Fruit fly (Drosophila melanogaster) whole organism, embryonic: ENCODE measurements around the gene ppk30.
A peak's percentile ranks its signal among the peaks of the same experiment; 100 is the strongest.

Source experiments
- Antp ChIP-seq: fragments of 200-800 bp; sonication (Bioruptor generic); optimal IDR thresholded peaks from 3 replicates; lab custom pipeline; 2016; ENCODE audit warnings: missing biosample characterization, missing genetic modification characterization
- Atf-2 ChIP-seq: fragments of 200-800 bp; sonication (Bioruptor generic); optimal IDR thresholded peaks from 2 replicates; lab custom pipeline; 2016; ENCODE audit warnings: missing biosample characterization, missing genetic modification characterization
- B-H1 ChIP-seq: fragments of 200-800 bp; sonication (Bioruptor generic); IDR thresholded peaks from 3 replicates; pipeline ENCODE4 v1.3.6; 2022; ENCODE audit warnings: missing biosample characterization, missing genetic modification characterization
- B-H2 ChIP-seq: fragments of 200-800 bp; sonication (Bioruptor generic); optimal IDR thresholded peaks from 2 replicates; lab custom pipeline; 2018; ENCODE audit warnings: missing biosample characterization, mild to moderate bottlenecking, missing genetic modification characterization
- CG10267 ChIP-seq: fragments of 200-800 bp; sonication (Bioruptor generic); optimal IDR thresholded peaks from 2 replicates; lab custom pipeline; 2018; ENCODE audit warnings: missing biosample characterization, mild to moderate bottlenecking, missing genetic modification characterization, moderate library complexity
- CG10543 ChIP-seq: fragments of 200-800 bp; sonication (Bioruptor generic); optimal IDR thresholded peaks from 3 replicates; lab custom pipeline; 2017; ENCODE audit warnings: missing biosample characterization, mild to moderate bottlenecking, missing genetic modification characterization, moderate library complexity
- CG10565 ChIP-seq: fragments of 200-800 bp; sonication (Bioruptor generic); optimal IDR thresholded peaks from 3 replicates; lab custom pipeline; 2016; ENCODE audit warnings: missing biosample characterization, mild to moderate bottlenecking, missing genetic modification characterization
- CG12104 ChIP-seq: fragments of 200-800 bp; sonication (Bioruptor generic); optimal IDR thresholded peaks from 3 replicates; lab custom pipeline; 2016; ENCODE audit warnings: missing biosample characterization, missing genetic modification characterization
- CG12219 ChIP-seq: fragments of 200-800 bp; sonication (Bioruptor generic); optimal IDR thresholded peaks from 3 replicates; lab custom pipeline; 2018; ENCODE audit warnings: missing biosample characterization, mild to moderate bottlenecking, missing genetic modification characterization
- CG12744 ChIP-seq: fragments of 200-800 bp; sonication (Bioruptor generic); optimal IDR thresholded peaks from 2 replicates; lab custom pipeline; 2016; ENCODE audit warnings: missing biosample characterization, missing genetic modification characterization
- CG17359 ChIP-seq: fragments of 200-800 bp; sonication (Bioruptor generic); optimal IDR thresholded peaks from 3 replicates; lab custom pipeline; 2018; ENCODE audit warnings: missing biosample characterization, mild to moderate bottlenecking, missing genetic modification characterization, moderate library complexity
- CG1832 ChIP-seq: fragments of 200-800 bp; sonication (Bioruptor generic); optimal IDR thresholded peaks from 2 replicates; lab custom pipeline; 2017; ENCODE audit warnings: missing biosample characterization, mild to moderate bottlenecking, missing genetic modification characterization, inconsistent platforms
- CG30431 ChIP-seq: fragments of 200-800 bp; sonication (Bioruptor generic); optimal IDR thresholded peaks from 2 replicates; lab custom pipeline; 2017; ENCODE audit warnings: missing biosample characterization, missing genetic modification characterization
- CG42726 ChIP-seq: fragments of 200-800 bp; sonication (Bioruptor generic); IDR thresholded peaks from 2 replicates; pipeline ENCODE4 v1.3.6; 2022; ENCODE audit warnings: missing biosample characterization, missing genetic modification characterization; ENCODE audit not compliant: partially characterized antibody
- CG43689 ChIP-seq: fragments of 200-800 bp; sonication (Bioruptor generic); IDR thresholded peaks from 2 replicates; pipeline ENCODE4 v1.3.6; 2022; ENCODE audit warnings: missing biosample characterization, missing genetic modification characterization
- CG4730 ChIP-seq: fragments of 200-800 bp; sonication (Bioruptor generic); IDR thresholded peaks from 2 replicates; pipeline ENCODE4 v1.3.6; 2022; ENCODE audit warnings: missing biosample characterization, missing genetic modification characterization
- CG6175 ChIP-seq: fragments of 200-800 bp; sonication (Bioruptor generic); IDR thresholded peaks from 3 replicates; pipeline ENCODE4 v1.3.6; 2022; ENCODE audit warnings: missing biosample characterization, missing genetic modification characterization
- CG7372 ChIP-seq: fragments of 200-800 bp; sonication (Bioruptor generic); IDR thresholded peaks from 2 replicates; pipeline ENCODE4 v1.3.6; 2022; ENCODE audit warnings: missing biosample characterization, missing genetic modification characterization
- CG8089 ChIP-seq: fragments of 200-800 bp; sonication (Bioruptor generic); optimal IDR thresholded peaks from 3 replicates; lab custom pipeline; 2016; ENCODE audit warnings: missing biosample characterization, missing genetic modification characterization
- CG9876 ChIP-seq: fragments of 200-800 bp; sonication (Bioruptor generic); optimal IDR thresholded peaks from 2 replicates; lab custom pipeline; 2016; ENCODE audit warnings: missing biosample characterization, missing genetic modification characterization
- CHES-1-like ChIP-seq: fragments of 200-800 bp; sonication (Bioruptor generic); optimal IDR thresholded peaks from 2 replicates; lab custom pipeline; 2016; ENCODE audit warnings: missing biosample characterization, missing genetic modification characterization
- Dbx ChIP-seq: fragments of 200-800 bp; sonication (Bioruptor generic); IDR thresholded peaks from 3 replicates; pipeline ENCODE4 v1.3.6; 2022; ENCODE audit warnings: missing biosample characterization, missing genetic modification characterization
- Dek ChIP-seq: fragments of 200-800 bp; sonication (Bioruptor generic); optimal IDR thresholded peaks from 3 replicates; lab custom pipeline; 2019; ENCODE audit warnings: missing biosample characterization, mild to moderate bottlenecking, missing genetic modification characterization, moderate library complexity
- Fer3 ChIP-seq: fragments of 200-800 bp; sonication (Bioruptor generic); optimal IDR thresholded peaks from 2 replicates; lab custom pipeline; 2018; ENCODE audit warnings: missing biosample characterization, mild to moderate bottlenecking, missing genetic modification characterization, moderate library complexity
- H15 ChIP-seq: fragments of 200-800 bp; sonication (Bioruptor generic); IDR thresholded peaks from 3 replicates; pipeline ENCODE4 v1.3.6; 2022; ENCODE audit warnings: missing biosample characterization, missing genetic modification characterization
- Jarid2 ChIP-seq: fragments of 200-800 bp; sonication (Bioruptor generic); optimal IDR thresholded peaks from 3 replicates; lab custom pipeline; 2017; ENCODE audit warnings: mild to moderate bottlenecking, missing biosample characterization, missing genetic modification reagents, missing genetic modification characterization
- Mad ChIP-seq: fragments of 200-800 bp; sonication (Bioruptor generic); optimal IDR thresholded peaks from 2 replicates; lab custom pipeline; 2016; ENCODE audit warnings: missing biosample characterization, missing genetic modification characterization
- Scr ChIP-seq: fragments of 200-800 bp; sonication (Bioruptor generic); IDR thresholded peaks from 2 replicates; pipeline ENCODE4 v1.3.6; 2022; ENCODE audit warnings: missing biosample characterization, missing genetic modification characterization; ENCODE audit not compliant: partially characterized antibody
- Side ChIP-seq: fragments of 200-800 bp; sonication (Bioruptor generic); optimal IDR thresholded peaks from 2 replicates; lab custom pipeline; 2016; ENCODE audit warnings: missing biosample characterization, missing genetic modification characterization
- Vsx1 ChIP-seq: fragments of 200-800 bp; sonication (Bioruptor generic); optimal IDR thresholded peaks from 2 replicates; lab custom pipeline; 2017; ENCODE audit warnings: missing biosample characterization, mild to moderate bottlenecking, missing genetic modification characterization, missing genetic modification reagents
- Xrp1 ChIP-seq: fragments of 200-800 bp; sonication (Bioruptor generic); IDR thresholded peaks from 2 replicates; pipeline ENCODE4 v1.3.6; 2022; ENCODE audit warnings: missing biosample characterization, missing genetic modification characterization
- bcd ChIP-seq: fragments of 200-800 bp; sonication (Bioruptor generic); optimal IDR thresholded peaks from 2 replicates; lab custom pipeline; 2017; ENCODE audit warnings: missing biosample characterization, mild to moderate bottlenecking, missing genetic modification characterization
- bsh ChIP-seq, 2 experiments: fragments of 200-800 bp; sonication (Bioruptor generic); optimal IDR thresholded peaks; 2 replicates each; lab custom pipeline; 2017 to 2018; ENCODE audit warnings: mild to moderate bottlenecking in 2 of 2, missing biosample characterization in 2 of 2, missing genetic modification characterization in 2 of 2, moderate library complexity in 1 of 2
- cas ChIP-seq: fragments of 200-800 bp; sonication (Bioruptor generic); IDR thresholded peaks from 2 replicates; pipeline ENCODE4 v1.3.6; 2022; ENCODE audit warnings: missing biosample characterization, missing genetic modification characterization
- chinmo ChIP-seq: fragments of 200-800 bp; sonication (Bioruptor generic); IDR thresholded peaks from 4 replicates; pipeline ENCODE4 v1.3.6; 2022; ENCODE audit warnings: missing biosample characterization, missing genetic modification characterization; ENCODE audit not compliant: partially characterized antibody
- exex ChIP-seq: fragments of 200-800 bp; sonication (Bioruptor generic); optimal IDR thresholded peaks from 4 replicates; lab custom pipeline; 2018; ENCODE audit warnings: missing biosample characterization, mild to moderate bottlenecking, missing genetic modification characterization, moderate library complexity
- eyg ChIP-seq: fragments of 200-800 bp; sonication (Bioruptor generic); optimal IDR thresholded peaks from 3 replicates; lab custom pipeline; 2016; ENCODE audit warnings: missing biosample characterization, missing genetic modification characterization
- gcm2 ChIP-seq: fragments of 200-800 bp; sonication (Bioruptor generic); optimal IDR thresholded peaks from 2 replicates; lab custom pipeline; 2016; ENCODE audit warnings: missing biosample characterization, missing genetic modification characterization
- insv ChIP-seq, 2 experiments: fragments of 200-800 bp; sonication (Bioruptor generic); optimal IDR thresholded peaks; 3 replicates each; lab custom pipeline; 2016 to 2018; ENCODE audit warnings: missing biosample characterization in 2 of 2, missing genetic modification characterization in 2 of 2
- nau ChIP-seq: fragments of 200-800 bp; sonication (Bioruptor generic); optimal IDR thresholded peaks from 3 replicates; lab custom pipeline; 2017; ENCODE audit warnings: missing biosample characterization, mild to moderate bottlenecking, missing genetic modification characterization, missing genetic modification reagents
- pzg ChIP-seq: fragments of 200-800 bp; sonication (Bioruptor generic); optimal IDR thresholded peaks from 3 replicates; lab custom pipeline; 2018; ENCODE audit warnings: missing biosample characterization, mild to moderate bottlenecking, missing genetic modification characterization, moderate library complexity
- ranshi ChIP-seq: fragments of 200-800 bp; sonication (Bioruptor generic); IDR thresholded peaks from 2 replicates; pipeline ENCODE4 v1.3.6; 2022; ENCODE audit warnings: missing biosample characterization, missing genetic modification characterization
- shn ChIP-seq: fragments of 200-800 bp; sonication (Bioruptor generic); optimal IDR thresholded peaks from 3 replicates; lab custom pipeline; 2016; ENCODE audit warnings: missing biosample characterization, missing genetic modification characterization
- tap ChIP-seq: fragments of 200-800 bp; optimal IDR thresholded peaks from 3 replicates; lab custom pipeline; 2019; ENCODE audit warnings: missing biosample characterization, mild to moderate bottlenecking, missing genetic modification characterization, moderate library complexity
- tgo ChIP-seq: fragments of 200-800 bp; sonication (Bioruptor generic); IDR thresholded peaks from 3 replicates; pipeline ENCODE4 v1.3.6; 2022; ENCODE audit warnings: missing biosample characterization, missing genetic modification characterization
- trem ChIP-seq: fragments of 200-800 bp; optimal IDR thresholded peaks from 3 replicates; lab custom pipeline; 2019; ENCODE audit warnings: missing biosample characterization, mild to moderate bottlenecking, missing genetic modification characterization, moderate library complexity
- trh ChIP-seq: fragments of 200-800 bp; sonication (Bioruptor generic); optimal IDR thresholded peaks from 2 replicates; lab custom pipeline; 2016; ENCODE audit warnings: missing biosample characterization, missing genetic modification characterization
- tup ChIP-seq: fragments of 200-800 bp; sonication (Bioruptor generic); optimal IDR thresholded peaks from 2 replicates; lab custom pipeline; 2016; ENCODE audit warnings: missing biosample characterization, mild to moderate bottlenecking, missing genetic modification characterization, moderate library complexity
- twi ChIP-seq: fragments of 200-800 bp; optimal IDR thresholded peaks from 2 replicates; lab custom pipeline; 2019; ENCODE audit warnings: missing biosample characterization, mild to moderate bottlenecking, missing genetic modification characterization, moderate library complexity
- vfl ChIP-seq: fragments of 200-800 bp; sonication (Bioruptor generic); optimal IDR thresholded peaks from 2 replicates; lab custom pipeline; 2016; ENCODE audit warnings: missing biosample characterization, missing genetic modification characterization
- zen2 ChIP-seq: fragments of 200-800 bp; sonication (Bioruptor generic); IDR thresholded peaks from 3 replicates; pipeline ENCODE4 v1.3.6; 2022; ENCODE audit warnings: missing biosample characterization, missing genetic modification characterization; ENCODE audit not compliant: partially characterized antibody

ppk30 gene

DNA sequence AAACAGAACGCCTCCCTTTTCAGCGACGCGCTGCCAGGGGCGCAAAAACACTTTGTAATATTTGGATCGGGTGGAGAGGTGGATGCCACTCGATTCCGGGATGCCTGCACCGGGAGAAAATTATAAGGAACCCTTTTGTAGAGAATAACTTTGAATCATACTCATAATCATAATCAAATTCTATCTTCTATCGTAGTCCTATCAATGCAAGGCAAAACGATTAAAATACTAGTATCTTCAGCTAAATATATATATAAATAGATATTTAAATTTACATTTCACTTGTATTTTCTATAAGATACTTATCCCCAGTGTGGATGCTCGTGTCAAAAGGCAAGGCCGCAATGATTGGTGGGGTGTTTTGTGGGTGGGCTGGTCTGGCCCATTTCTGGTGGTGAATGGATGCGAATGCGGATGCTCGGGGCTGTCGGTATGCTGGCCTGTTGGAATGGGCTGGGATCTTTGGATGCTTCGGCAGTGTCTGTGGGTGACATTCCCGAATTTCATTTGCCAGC lies 36.9 kb downstream of the ppk30 start (continued):
- no peak for TF ChIP-seq Dek
- TF ChIP-seq bsh (GFP tag; optimal IDR thresholded peaks at IDR 0.05; lab: Kevin White, UChicago): peak in 1 of 2 experiments; percentile 51
- TF ChIP-seq Scr (GFP tag; lab: Robert Waterston, UW): no peak
- no peak for TF ChIP-seq Atf-2 (GFP tag; lab: Kevin White, UChicago)
- no peak for TF ChIP-seq CG43689 (GFP tag; lab: Robert Waterston, UW)
- no peak for TF ChIP-seq CG4730 (GFP tag; lab: Robert Waterston, UW)
- no peak for TF ChIP-seq Antp
- no peak for TF ChIP-seq tap
- no peak for TF ChIP-seq nau (GFP tag; lab: Kevin White, UChicago)
- TF ChIP-seq tup: no peak
- no peak for TF ChIP-seq CHES-1-like (GFP tag; lab: Kevin White, UChicago)
- no peak for TF ChIP-seq CG9876
- no peak for TF ChIP-seq bcd (GFP tag; lab: Kevin White, UChicago)
- TF ChIP-seq Vsx1 (GFP tag; lab: Kevin White, UChicago): no peak
- TF ChIP-seq CG6175 (GFP tag; lab: Robert Waterston, UW): no peak
- TF ChIP-seq insv (GFP tag; optimal IDR thresholded peaks at IDR 0.05; lab: Kevin White, UChicago): no peak
- TF ChIP-seq CG12219 (GFP tag; lab: Kevin White, UChicago): no peak
- no peak for TF ChIP-seq CG10543 (GFP tag; lab: Kevin White, UChicago)
- TF ChIP-seq CG30431 (GFP tag; lab: Kevin White, UChicago): no peak
- no peak for TF ChIP-seq eyg (GFP tag; lab: Kevin White, UChicago)
- TF ChIP-seq Dbx (GFP tag; lab: Robert Waterston, UW): no peak
- TF ChIP-seq CG17359 (tag; lab: Kevin White, UChicago): peak; percentile 5
- TF ChIP-seq CG12744 (GFP tag; lab: Kevin White, UChicago): no peak
- TF ChIP-seq chinmo (GFP tag; lab: Robert Waterston, UW): no peak
- TF ChIP-seq cas (GFP tag; lab: Robert Waterston, UW): no peak
- no peak for TF ChIP-seq CG8089
- no peak for TF ChIP-seq exex
- TF ChIP-seq Xrp1: no peak
- TF ChIP-seq zen2 (GFP tag; lab: Robert Waterston, UW): no peak
- no peak for TF ChIP-seq pzg
- peak; percentile 1 for TF ChIP-seq CG10267 (tag; lab: Kevin White, UChicago)
- no peak for TF ChIP-seq H15 (GFP tag; lab: Robert Waterston, UW)
- no peak for TF ChIP-seq B-H1
- no peak for TF ChIP-seq B-H2 (GFP tag; lab: Kevin White, UChicago)
- TF ChIP-seq Side (GFP tag; lab: Kevin White, UChicago): no peak
- TF ChIP-seq ranshi (GFP tag; lab: Robert Waterston, UW): no peak
- TF ChIP-seq Jarid2 (GFP tag; lab: Kevin White, UChicago): no peak
- TF ChIP-seq CG42726 (GFP tag; lab: Robert Waterston, UW): no peak
- TF ChIP-seq Fer3 (tag; lab: Kevin White, UChicago): no peak
- no peak for TF ChIP-seq twi
- no peak for TF ChIP-seq gcm2 (GFP tag; lab: Kevin White, UChicago)
- no peak for TF ChIP-seq shn (GFP tag; lab: Kevin White, UChicago)
- no peak for TF ChIP-seq vfl (GFP tag; lab: Kevin White, UChicago)
- TF ChIP-seq CG10565 (GFP tag; lab: Kevin White, UChicago): no peak
- TF ChIP-seq trh (GFP tag; lab: Kevin White, UChicago): no peak
- no peak for TF ChIP-seq CG12104 (GFP tag; lab: Kevin White, UChicago)
- TF ChIP-seq CG7372: no peak
- no peak for TF ChIP-seq Mad
- no peak for TF ChIP-seq CG1832
- TF ChIP-seq tgo: no peak
- no peak for TF ChIP-seq trem
